Worm (Caenorhabditis elegans) whole organism, early embryonic: ENCODE data around the gene T26G10.4.

Source experiments
- ama-1 ChIP-seq: fragments of 150-350 bp; optimal IDR thresholded peaks from 2 replicates; lab custom pipeline; 2014
- ets-7 ChIP-seq: sonication (generic microtip); optimal IDR thresholded peaks from 2 replicates; lab custom pipeline; 2016; ENCODE audit warnings: missing genotype, missing genetic modification characterization, missing compliant biosample characterization
- flt-1 ChIP-seq: fragments of 200-800 bp; sonication (Bioruptor generic); IDR thresholded peaks from 2 replicates; pipeline ENCODE4 v1.3.6; 2022; ENCODE audit warnings: missing genetic modification characterization, missing compliant biosample characterization
- hmbx-1 ChIP-seq: sonication (generic microtip); optimal IDR thresholded peaks from 2 replicates; lab custom pipeline; 2016; ENCODE audit warnings: mild to moderate bottlenecking, missing genetic modification characterization, missing compliant biosample characterization
- tbx-37 ChIP-seq: fragments of 200-800 bp; sonication (Bioruptor generic); conservative IDR thresholded peaks from 2 replicates; pipeline ENCODE4 v1.3.6; 2022; ENCODE audit warnings: missing genetic modification reagents, missing genetic modification characterization, missing compliant biosample characterization

DNA sequence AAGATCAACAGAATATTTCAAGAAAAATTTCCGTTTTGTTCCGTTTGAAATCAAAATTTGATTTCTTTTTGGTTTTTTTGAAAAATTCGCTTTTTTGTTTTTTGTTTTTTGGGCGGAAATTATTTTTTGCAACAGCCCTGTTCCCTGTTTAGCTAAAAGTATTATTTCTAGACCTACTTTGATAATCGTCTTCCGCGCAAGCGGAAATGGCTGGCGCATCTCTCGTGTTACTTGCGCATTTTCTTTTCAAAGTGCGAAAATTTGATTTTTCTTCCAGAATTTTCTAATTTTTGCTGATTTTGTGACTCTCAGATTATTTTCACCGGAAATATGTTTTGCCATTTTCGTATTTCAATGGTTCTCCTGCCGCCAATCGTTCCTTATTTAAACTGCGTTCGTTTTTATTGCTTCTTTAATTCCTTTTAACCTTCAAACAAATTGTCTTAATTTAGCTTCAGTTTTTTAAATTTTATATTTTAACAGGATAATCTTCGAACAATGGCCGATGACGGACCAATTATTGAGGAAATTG is 13.3 kb downstream of the T26G10.4 start, which contains the start of gene cpar-1:
- TF ChIP-seq ama-1 (lab: Kevin White, UChicago) (no peak), flt-1 (GFP tag; lab: Robert Waterston, UW) (no peak), ets-7 (tag; lab: Kevin White, UChicago) (no peak), hmbx-1 (tag; lab: Kevin White, UChicago) (no peak), tbx-37 (GFP tag; lab: Robert Waterston, UW) (no peak)
